Fruit fly (Drosophila melanogaster) whole organism, adult: ENCODE data around the gene CG33689.

Experiments
- CG12768 ChIP-seq: fragments of 200-800 bp; sonication (Bioruptor generic); optimal IDR thresholded peaks from 2 replicates; lab custom pipeline; 2017; ENCODE audit warnings: missing biosample characterization, missing genetic modification characterization, mild to moderate bottlenecking, moderate library complexity, missing genetic modification reagents
- CG14711 ChIP-seq: fragments of 200-800 bp; sonication (Bioruptor generic); optimal IDR thresholded peaks from 2 replicates; lab custom pipeline; 2018; ENCODE audit warnings: missing biosample characterization, mild to moderate bottlenecking, missing genetic modification characterization, moderate library complexity
- CG1620 ChIP-seq: fragments of 200-800 bp; sonication (Bioruptor generic); optimal IDR thresholded peaks from 2 replicates; lab custom pipeline; 2016; ENCODE audit warnings: missing biosample characterization, missing genetic modification characterization
- CG5204 ChIP-seq: fragments of 200-800 bp; sonication (Bioruptor generic); optimal IDR thresholded peaks from 2 replicates; lab custom pipeline; 2016; ENCODE audit warnings: missing biosample characterization, missing genetic modification characterization
- CG7045 ChIP-seq: fragments of 200-800 bp; sonication (Bioruptor generic); optimal IDR thresholded peaks from 2 replicates; lab custom pipeline; 2017; ENCODE audit warnings: missing biosample characterization, mild to moderate bottlenecking, missing genetic modification characterization
- CG7101 ChIP-seq: fragments of 200-800 bp; sonication (Bioruptor generic); optimal IDR thresholded peaks from 2 replicates; lab custom pipeline; 2018; ENCODE audit warnings: missing biosample characterization, mild to moderate bottlenecking, missing genetic modification characterization, moderate library complexity
- Clk ChIP-seq: fragments of 200-800 bp; sonication (Bioruptor generic); optimal IDR thresholded peaks from 2 replicates; lab custom pipeline; 2017; ENCODE audit warnings: missing biosample characterization, missing genetic modification characterization
- Hr96 ChIP-seq: fragments of 200-800 bp; sonication (Bioruptor generic); optimal IDR thresholded peaks from 2 replicates; lab custom pipeline; 2016; ENCODE audit warnings: missing biosample characterization, missing genetic modification characterization
- bab1 ChIP-seq: fragments of 200-800 bp; sonication (Bioruptor generic); optimal IDR thresholded peaks from 3 replicates; lab custom pipeline; 2019; ENCODE audit warnings: missing biosample characterization, mild to moderate bottlenecking, missing genetic modification characterization, moderate library complexity
- kay ChIP-seq: fragments of 200-800 bp; sonication (Bioruptor generic); peaks from one replicate; lab custom pipeline; 2016; ENCODE audit warnings: missing biosample characterization, missing genetic modification characterization, borderline replicate concordance
- ovo ChIP-seq: fragments of 200-800 bp; sonication (Bioruptor generic); optimal IDR thresholded peaks from 2 replicates; lab custom pipeline; 2016; ENCODE audit warnings: missing biosample characterization, missing genetic modification characterization
- tj ChIP-seq: fragments of 200-800 bp; sonication (Bioruptor generic); optimal IDR thresholded peaks from 3 replicates; lab custom pipeline; 2017; ENCODE audit warnings: missing biosample characterization, mild to moderate bottlenecking, missing genetic modification characterization, moderate library complexity
- toe ChIP-seq: fragments of 200-800 bp; sonication (Bioruptor generic); optimal IDR thresholded peaks from 2 replicates; lab custom pipeline; 2016; ENCODE audit warnings: missing biosample characterization, missing genetic modification characterization

DNA sequence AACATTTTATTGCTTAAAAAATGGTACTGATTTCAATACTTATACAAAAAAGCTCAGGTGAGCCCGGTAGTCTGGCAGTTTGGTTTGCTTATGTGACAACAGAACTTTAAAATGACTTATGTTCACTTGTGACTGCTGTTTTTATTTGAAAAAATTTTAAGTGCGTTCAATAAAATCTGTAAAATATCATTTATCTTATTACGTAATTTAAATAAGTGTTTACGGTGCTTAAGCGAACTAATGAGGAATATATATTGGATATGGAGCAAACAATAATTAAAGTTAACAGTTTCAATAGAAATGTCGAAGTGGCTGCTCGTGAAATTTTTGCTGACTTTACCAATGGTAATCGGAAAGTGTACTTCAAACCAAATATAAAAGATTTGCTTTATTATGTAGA lies 999 bp downstream of the CG33689 start, which contains the start of gene dls:
- TF ChIP-seq tj, result no peak
- no peak for TF ChIP-seq Hr96 (GFP tag; lab: Kevin White, UChicago)
- no peak for TF ChIP-seq CG7045 (GFP tag; lab: Kevin White, UChicago)
- TF ChIP-seq CG5204 (GFP tag; lab: Kevin White, UChicago), result no peak
- no peak for TF ChIP-seq toe (GFP tag; lab: Kevin White, UChicago)
- TF ChIP-seq CG7101 (tag; lab: Kevin White, UChicago), result no peak
- no peak for TF ChIP-seq Clk
- TF ChIP-seq ovo (GFP tag; lab: Kevin White, UChicago), result no peak
- TF ChIP-seq bab1 (GFP tag; lab: Kevin White, UChicago), result no peak
- no peak for TF ChIP-seq kay (GFP tag; lab: Kevin White, UChicago)
- TF ChIP-seq CG1620 (GFP tag; lab: Kevin White, UChicago), result no peak
- TF ChIP-seq CG14711 (tag; lab: Kevin White, UChicago), result no peak
- TF ChIP-seq CG12768 (GFP tag; lab: Kevin White, UChicago), result no peak
